Worm (Caenorhabditis elegans) whole organism, midembryonic: ENCODE measurements around the gene dap-3.

Experiments
- cog-1 ChIP-seq: sonication (generic microtip); optimal IDR thresholded peaks from 2 replicates; lab custom pipeline; 2016; ENCODE audit warnings: missing genetic modification characterization, missing compliant biosample characterization
- flt-1 ChIP-seq: fragments of 200-800 bp; sonication (Bioruptor generic); IDR thresholded peaks from 2 replicates; pipeline ENCODE4 v1.3.6; 2022; ENCODE audit warnings: missing genetic modification characterization, missing compliant biosample characterization
- klf-2 ChIP-seq: fragments of 200-800 bp; sonication (Bioruptor generic); conservative IDR thresholded peaks from 2 replicates; pipeline ENCODE4 v1.3.6; 2022; ENCODE audit warnings: missing genetic modification reagents, missing genetic modification characterization, missing compliant biosample characterization
- med-1 ChIP-seq: sonication (generic microtip); optimal IDR thresholded peaks from 2 replicates; lab custom pipeline; 2017; ENCODE audit warnings: missing genetic modification characterization, mild to moderate bottlenecking, missing compliant biosample characterization, antibody characterized with exemption, missing genetic modification reagents; ENCODE audit not compliant: insufficient read depth
- ref-1 ChIP-seq: fragments of 200-800 bp; sonication (Bioruptor generic); conservative IDR thresholded peaks from 2 replicates; pipeline ENCODE4 v1.3.6; 2022; ENCODE audit warnings: missing genetic modification reagents, missing genetic modification characterization, missing compliant biosample characterization
- tab-1 ChIP-seq: fragments of 200-800 bp; sonication (Bioruptor generic); IDR thresholded peaks from 2 replicates; pipeline ENCODE4 v1.3.6; 2022; ENCODE audit warnings: missing genetic modification characterization, missing compliant biosample characterization
- ztf-23 ChIP-seq: fragments of 200-800 bp; sonication (Bioruptor generic); IDR thresholded peaks from 2 replicates; pipeline ENCODE4 v1.3.6; 2022; ENCODE audit warnings: missing genetic modification reagents, missing genetic modification characterization, missing compliant biosample characterization
- ztf-29 ChIP-seq: fragments of 200-800 bp; sonication (Bioruptor generic); IDR thresholded peaks from 2 replicates; pipeline ENCODE4 v1.3.6; 2022; ENCODE audit warnings: missing genetic modification reagents, missing genetic modification characterization, missing compliant biosample characterization

- no peak for TF ChIP-seq ref-1 (GFP tag; lab: Robert Waterston, UW)
- TF ChIP-seq flt-1 (GFP tag; lab: Robert Waterston, UW), result no peak
- TF ChIP-seq med-1, result no peak
- TF ChIP-seq cog-1 (tag; lab: Kevin White, UChicago), result no peak
- no peak for TF ChIP-seq tab-1 (GFP tag; lab: Robert Waterston, UW)
- no peak for TF ChIP-seq klf-2 (GFP tag; lab: Robert Waterston, UW)
- no peak for TF ChIP-seq ztf-23 (GFP tag; lab: Robert Waterston, UW)
- no peak for TF ChIP-seq ztf-29
Measured at ce11 chrII:10539232-10539631, 41.7 kb upstream of the dap-3 start, which contains the start of gene R166.3.
